Worm (Caenorhabditis elegans) whole organism, L4 larva: ENCODE measurements around the gene srlf-33.
A peak's percentile ranks its signal among the peaks of the same experiment; 100 is the strongest.

Experiments
- D1046.2 ChIP-seq: fragments of 200-800 bp; sonication (Bioruptor generic); IDR thresholded peaks from 2 replicates; pipeline ENCODE4 v1.3.6; 2022; ENCODE audit warnings: missing genetic modification characterization, missing compliant biosample characterization
- F49E8.2 ChIP-seq: sonication (generic microtip); optimal IDR thresholded peaks from 2 replicates; lab custom pipeline; 2016; ENCODE audit warnings: missing compliant biosample characterization, mild to moderate bottlenecking, missing genetic modification characterization, borderline replicate concordance
- R02D3.7 ChIP-seq: fragments of 150-350 bp; sonication (generic microtip); optimal IDR thresholded peaks from 3 replicates; lab custom pipeline; 2014; ENCODE audit warnings: missing biosample characterization, missing genetic modification characterization
- aha-1 ChIP-seq: fragments of 150-350 bp; peaks from one replicate; lab custom pipeline; 2014; ENCODE audit warnings: missing biosample characterization, missing genetic modification characterization
- ama-1 ChIP-seq: fragments of 150-350 bp; optimal IDR thresholded peaks from 2 replicates; lab custom pipeline; 2014; ENCODE audit warnings: inconsistent platforms, mixed read lengths
- arid-1 ChIP-seq: fragments of 200-800 bp; sonication (Bioruptor generic); conservative IDR thresholded peaks from 2 replicates; pipeline ENCODE4 v1.3.6; 2022; ENCODE audit warnings: missing genetic modification reagents, missing genetic modification characterization, missing compliant biosample characterization
- ceh-62 ChIP-seq: sonication (generic microtip); optimal IDR thresholded peaks from 2 replicates; lab custom pipeline; 2017; ENCODE audit warnings: missing biosample characterization, missing genetic modification characterization
- daf-16 ChIP-seq, 3 experiments: sonication (generic microtip); optimal IDR thresholded peaks; 2 replicates each; lab custom pipeline; 2016 to 2017; ENCODE audit warnings: missing genetic modification characterization in 3 of 3, missing genetic modification reagents in 3 of 3, mild to moderate bottlenecking in 2 of 3, missing compliant biosample characterization in 2 of 3, missing biosample characterization in 1 of 3, moderate library complexity in 1 of 3
- daf-8 ChIP-seq: fragments of 200-800 bp; sonication (Bioruptor generic); IDR thresholded peaks from 2 replicates; pipeline ENCODE4 v1.3.6; 2022; ENCODE audit warnings: missing genetic modification characterization, missing compliant biosample characterization
- dmd-6 ChIP-seq: fragments of 200-800 bp; sonication (Bioruptor generic); IDR thresholded peaks from 2 replicates; pipeline ENCODE4 v1.3.6; 2022; ENCODE audit warnings: missing genetic modification reagents, missing genetic modification characterization, missing compliant biosample characterization
- dpl-1 ChIP-seq: fragments of 150-350 bp; optimal IDR thresholded peaks from 2 replicates; lab custom pipeline; 2014; ENCODE audit warnings: missing biosample characterization, missing genetic modification reagents, missing genetic modification characterization
- hlh-11 ChIP-seq: fragments of 200-800 bp; sonication (Bioruptor generic); optimal IDR thresholded peaks from 2 replicates; lab custom pipeline; 2018; ENCODE audit warnings: mild to moderate bottlenecking, missing genetic modification characterization, missing compliant biosample characterization
- hlh-30 ChIP-seq: sonication (generic microtip); optimal IDR thresholded peaks from 2 replicates; lab custom pipeline; 2017; ENCODE audit warnings: antibody characterized with exemption, mild to moderate bottlenecking, missing genetic modification characterization, missing compliant biosample characterization; ENCODE audit not compliant: insufficient read depth
- lim-7 ChIP-seq: fragments of 200-800 bp; sonication (Bioruptor generic); IDR thresholded peaks from 2 replicates; pipeline ENCODE4 v1.3.6; 2022; ENCODE audit warnings: missing genetic modification characterization, missing compliant biosample characterization
- lin-1 ChIP-seq: fragments of 200-800 bp; sonication (Bioruptor generic); IDR thresholded peaks from 2 replicates; pipeline ENCODE4 v1.3.6; 2022; ENCODE audit warnings: missing genetic modification reagents, missing genetic modification characterization, missing compliant biosample characterization
- lin-38 ChIP-seq: fragments of 200-800 bp; sonication (Bioruptor generic); IDR thresholded peaks from 2 replicates; pipeline ENCODE4 v1.3.6; 2022; ENCODE audit warnings: missing genetic modification reagents, missing genetic modification characterization, missing compliant biosample characterization
- lir-3 ChIP-seq: sonication (generic microtip); optimal IDR thresholded peaks from 2 replicates; lab custom pipeline; 2016; ENCODE audit warnings: mild to moderate bottlenecking, missing genetic modification characterization, missing compliant biosample characterization
- lsy-2 ChIP-seq, 2 experiments: fragments of 150-350 bp in 1 of 2; sonication (generic microtip) in 1 of 2; optimal IDR thresholded peaks; 2 replicates each; lab custom pipeline; 2014 to 2017; ENCODE audit warnings: missing biosample characterization in 2 of 2, missing genetic modification characterization in 2 of 2
- madf-9 ChIP-seq: fragments of 200-800 bp; sonication (Bioruptor generic); conservative IDR thresholded peaks from 2 replicates; pipeline ENCODE4 v1.3.6; 2022; ENCODE audit warnings: missing genetic modification reagents, missing genetic modification characterization, missing compliant biosample characterization
- mdl-1 ChIP-seq, 2 experiments: fragments of 150-350 bp in 1 of 2; sonication (generic microtip) in 1 of 2; optimal IDR thresholded peaks; 2 replicates each; lab custom pipeline; 2014 to 2017; ENCODE audit warnings: missing biosample characterization in 2 of 2, missing genetic modification characterization in 2 of 2
- mdt-29 ChIP-seq: fragments of 200-800 bp; sonication (Bioruptor generic); IDR thresholded peaks from 2 replicates; pipeline ENCODE4 v1.3.6; 2022; ENCODE audit warnings: missing genetic modification reagents, missing genetic modification characterization, missing compliant biosample characterization
- mep-1 ChIP-seq: fragments of 150-350 bp; sonication (generic microtip); optimal IDR thresholded peaks from 3 replicates; lab custom pipeline; 2014; ENCODE audit warnings: missing biosample characterization, missing genetic modification characterization
- mxl-3 ChIP-seq: fragments of 200-800 bp; sonication (Bioruptor generic); optimal IDR thresholded peaks from 2 replicates; lab custom pipeline; 2018; ENCODE audit warnings: mild to moderate bottlenecking, missing genetic modification characterization, missing compliant biosample characterization
- nhr-102 ChIP-seq: sonication (generic microtip); optimal IDR thresholded peaks from 2 replicates; lab custom pipeline; 2016; ENCODE audit warnings: mild to moderate bottlenecking, missing genetic modification characterization, moderate library complexity, missing compliant biosample characterization
- nhr-11 ChIP-seq: fragments of 150-350 bp; optimal IDR thresholded peaks from 2 replicates; lab custom pipeline; 2014; ENCODE audit warnings: missing biosample characterization, missing genetic modification characterization
- nhr-237 ChIP-seq: sonication (generic microtip); optimal IDR thresholded peaks from 2 replicates; lab custom pipeline; 2017; ENCODE audit warnings: missing biosample characterization, missing genetic modification characterization
- nhr-28 ChIP-seq: fragments of 150-350 bp; optimal IDR thresholded peaks from 2 replicates; lab custom pipeline; 2014; ENCODE audit warnings: missing biosample characterization, missing genetic modification characterization
- nhr-41 ChIP-seq: fragments of 200-800 bp; sonication (Bioruptor generic); IDR thresholded peaks from 2 replicates; pipeline ENCODE4 v1.3.6; 2022; ENCODE audit warnings: missing genetic modification reagents, missing genetic modification characterization, missing compliant biosample characterization
- nhr-77 ChIP-seq: fragments of 150-350 bp; optimal IDR thresholded peaks from 2 replicates; lab custom pipeline; 2014; ENCODE audit warnings: missing biosample characterization, missing genetic modification characterization
- pha-4 ChIP-seq, 2 experiments: fragments of 150-350 bp in 1 of 2; fragments of 200-800 bp in 1 of 2; sonication (Bioruptor generic) in 1 of 2; IDR thresholded peaks in 1 of 2; optimal IDR thresholded peaks in 1 of 2; 2 replicates each; pipeline versions ENCODE4 v1.3.6 to Lab custom; 2014 to 2022; ENCODE audit warnings: missing genetic modification characterization in 2 of 2, missing genetic modification reagents in 2 of 2, missing biosample characterization in 1 of 2, missing compliant biosample characterization in 1 of 2
- php-3 ChIP-seq: fragments of 200-800 bp; sonication (Bioruptor generic); IDR thresholded peaks from 2 replicates; pipeline ENCODE4 v1.3.6; 2022; ENCODE audit warnings: missing genetic modification reagents, missing genetic modification characterization, missing compliant biosample characterization
- snpc-4 ChIP-seq: fragments of 150-350 bp; optimal IDR thresholded peaks from 2 replicates; lab custom pipeline; 2014; ENCODE audit warnings: missing biosample characterization, missing genetic modification characterization
- spr-1 ChIP-seq: sonication (generic microtip); optimal IDR thresholded peaks from 2 replicates; lab custom pipeline; 2016; ENCODE audit warnings: mild to moderate bottlenecking, missing genetic modification characterization, missing compliant biosample characterization
- unc-62 ChIP-seq, 3 experiments: fragments of 150-350 bp in 1 of 3; sonication (generic microtip); optimal IDR thresholded peaks in 2 of 3; peaks in 1 of 3; 1 replicate in 1 of 3; 2 replicates in 2 of 3; lab custom pipeline; 2014 to 2017; ENCODE audit warnings: missing biosample characterization in 3 of 3, missing genetic modification characterization in 3 of 3, missing genetic modification reagents in 3 of 3, missing genotype in 1 of 3
- zag-1 ChIP-seq: fragments of 150-350 bp; optimal IDR thresholded peaks from 2 replicates; lab custom pipeline; 2014; ENCODE audit warnings: missing biosample characterization, missing genetic modification characterization
- zfp-2 ChIP-seq: sonication (generic microtip); optimal IDR thresholded peaks from 2 replicates; lab custom pipeline; 2016; ENCODE audit warnings: mild to moderate bottlenecking, missing genetic modification characterization, missing compliant biosample characterization
- zip-2 ChIP-seq: fragments of 150-350 bp; optimal IDR thresholded peaks from 2 replicates; lab custom pipeline; 2014; ENCODE audit warnings: missing biosample characterization, missing genetic modification characterization

Gene srlf-33

ce11 chrIV:11961485-11962255, 36.4 kb upstream of the srlf-33 start, which contains the start of gene ZK829.7 (continued):
- peak in 1 of 2 experiments; percentile 86 for TF ChIP-seq lsy-2 (tag; optimal IDR thresholded peaks at IDR 0.05; lab: Kevin White, UChicago)
- peak; percentile 7 for TF ChIP-seq spr-1 (tag; lab: Kevin White, UChicago)
- TF ChIP-seq R02D3.7 (tag; lab: Kevin White, UChicago) = no peak
- 0 out of 2 replicates have a peak, but pooled peaks have one; percentile 21 for TF ChIP-seq arid-1
- TF ChIP-seq lin-1 (GFP tag; lab: Robert Waterston, UW) = no peak
- TF ChIP-seq dmd-6 (GFP tag; lab: Robert Waterston, UW) = peak; percentile 33
- peak in 1 of 2 experiments; percentile 10 for TF ChIP-seq mdl-1 (tag; optimal IDR thresholded peaks at IDR 0.05; lab: Kevin White, UChicago)
- TF ChIP-seq aha-1 = peak; percentile 42
- TF ChIP-seq unc-62 (GFP tag; optimal IDR thresholded peaks at IDR 0.05 in 1 of 2; lab: Kevin White, UChicago) = peak in 1 of 2 experiments; percentile 96
- TF ChIP-seq unc-62 (tag; optimal IDR thresholded peaks at IDR 0.05; lab: Kevin White, UChicago) = no peak
- no peak for TF ChIP-seq daf-8 (GFP tag; lab: Robert Waterston, UW)
- TF ChIP-seq dpl-1 (GFP tag; lab: Kevin White, UChicago) = peak; percentile 95
- peak; percentile 25; the same call in 1 of the 2 replicates for TF ChIP-seq pha-4 (GFP tag; IDR thresholded peaks at IDR 0.05; lab: Robert Waterston, UW)
- peak; percentile 66 for TF ChIP-seq pha-4 (tag; optimal IDR thresholded peaks at IDR 0.05; lab: Kevin White, UChicago)

ce11 chrIV:11959573-11959972, 34.3 kb upstream of the srlf-33 start, which contains the start of gene tgt-1:
Gene tgt-1 (minus strand): TSS chrIV:11959804.
- no peak for TF ChIP-seq ceh-62
- no peak for TF ChIP-seq nhr-237 (tag; lab: Kevin White, UChicago)
- no peak for TF ChIP-seq nhr-77 (tag; lab: Kevin White, UChicago)
- TF ChIP-seq madf-9 (GFP tag; lab: Robert Waterston, UW) = no peak
- TF ChIP-seq lsy-2 (tag; optimal IDR thresholded peaks at IDR 0.05; lab: Kevin White, UChicago) = peak in 1 of 2 experiments; percentile 1
- TF ChIP-seq nhr-102 (tag; lab: Kevin White, UChicago) = peak; percentile 18
- TF ChIP-seq php-3 (GFP tag; lab: Robert Waterston, UW) = no peak
- no peak for TF ChIP-seq F49E8.2 (tag; lab: Kevin White, UChicago)
- 0 out of 2 replicates have a peak, but pooled peaks have one; percentile 38 for TF ChIP-seq mdt-29 (GFP tag; lab: Robert Waterston, UW)
- TF ChIP-seq zag-1 (tag; lab: Kevin White, UChicago) = no peak
- TF ChIP-seq lin-38 (GFP tag; lab: Robert Waterston, UW) = peak; percentile 43
- peak; percentile 36 for TF ChIP-seq aha-1
- peak; percentile 47 for TF ChIP-seq ama-1

DNA sequence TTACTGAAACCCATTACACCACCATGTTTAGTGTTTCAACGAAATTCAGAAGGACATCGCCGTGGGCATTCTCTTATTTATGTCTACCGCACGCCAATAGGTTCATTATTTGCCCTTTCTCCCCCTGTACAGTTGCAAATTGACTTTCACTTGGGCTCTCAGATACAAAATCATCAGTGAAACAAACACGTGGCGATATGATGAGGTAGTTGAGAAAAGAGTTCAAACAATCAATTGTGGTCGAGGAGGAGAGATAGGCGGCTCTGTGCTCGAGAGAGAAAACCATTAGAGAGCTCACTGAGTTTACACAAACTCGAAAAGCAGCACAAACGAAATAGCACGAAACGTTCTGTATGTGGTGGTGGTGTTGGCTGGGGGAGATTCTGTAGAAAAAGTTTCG, 31.8 kb upstream of the srlf-33 start:
- TF ChIP-seq ceh-62 = no peak
- TF ChIP-seq lir-3 (tag; lab: Kevin White, UChicago) = no peak
- peak in 1 of 2 experiments; percentile 22 for TF ChIP-seq unc-62 (GFP tag; optimal IDR thresholded peaks at IDR 0.05 in 1 of 2; lab: Kevin White, UChicago)
- no peak for TF ChIP-seq unc-62 (tag; optimal IDR thresholded peaks at IDR 0.05; lab: Kevin White, UChicago)
- TF ChIP-seq mdl-1 (tag; optimal IDR thresholded peaks at IDR 0.05; lab: Kevin White, UChicago) = peak in 1 of 2 experiments; percentile 33
- TF ChIP-seq nhr-11 (tag; lab: Kevin White, UChicago) = no peak
- no peak for TF ChIP-seq zip-2 (tag; lab: Kevin White, UChicago)
- TF ChIP-seq daf-16 (GFP tag; optimal IDR thresholded peaks at IDR 0.05; lab: Kevin White, UChicago) = peak in 1 of 2 experiments; percentile 7
- TF ChIP-seq daf-16 (tag; optimal IDR thresholded peaks at IDR 0.05; lab: Kevin White, UChicago) = no peak
- no peak for TF ChIP-seq lin-38 (GFP tag; lab: Robert Waterston, UW)
- TF ChIP-seq hlh-11 (tag; lab: Kevin White, UChicago) = peak; percentile 40
- peak; percentile 94 for TF ChIP-seq aha-1
- TF ChIP-seq lim-7 (GFP tag; lab: Robert Waterston, UW) = 0 out of 2 replicates have a peak, but pooled peaks have one; percentile 26
- no peak for TF ChIP-seq zfp-2 (tag; lab: Kevin White, UChicago)
- TF ChIP-seq snpc-4 = no peak
- TF ChIP-seq nhr-28 (tag; lab: Kevin White, UChicago) = no peak
- no peak for TF ChIP-seq D1046.2 (GFP tag; lab: Robert Waterston, UW)
- TF ChIP-seq mep-1 = no peak
- TF ChIP-seq mxl-3 = peak; percentile 66
- peak; percentile 19; the same call in 1 of the 2 replicates for TF ChIP-seq dmd-6 (GFP tag; lab: Robert Waterston, UW)
- TF ChIP-seq hlh-30 (tag; lab: Kevin White, UChicago) = peak; percentile 32
- no peak for TF ChIP-seq nhr-41 (GFP tag; lab: Robert Waterston, UW)
- TF ChIP-seq spr-1 (tag; lab: Kevin White, UChicago) = no peak
